Worm (Caenorhabditis elegans): ENCODE results near the gene daf-5.

DNA sequence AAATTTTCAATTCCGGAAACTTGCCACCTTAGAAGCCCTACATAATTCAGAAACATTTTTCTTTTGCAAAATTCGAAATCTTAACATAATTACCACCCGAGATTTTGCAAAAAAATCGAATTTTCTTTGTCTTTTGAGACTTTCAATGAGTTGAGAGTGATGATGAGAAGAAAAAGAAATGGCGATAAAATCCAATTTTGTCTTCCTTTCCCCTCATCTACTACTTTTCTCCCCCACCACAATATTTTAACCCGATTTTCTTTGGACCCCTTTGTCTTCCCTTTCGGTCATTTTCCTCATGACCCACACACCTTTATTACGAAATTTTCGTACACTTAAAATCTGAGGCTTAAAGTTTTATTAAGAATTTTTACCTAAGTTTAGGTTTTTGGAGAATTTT lies 46.2 kb upstream of the daf-5 start:
- TF ChIP-seq rnt-1 (tag; optimal IDR thresholded peaks at IDR 0.05) = no peak
- TF ChIP-seq C04F5.9 (tag; optimal IDR thresholded peaks at IDR 0.05) = no peak
- TF ChIP-seq efl-1 (optimal IDR thresholded peaks at IDR 0.05) = no peak
- no peak for TF ChIP-seq efl-1 (GFP tag; optimal IDR thresholded peaks at IDR 0.05 in 1 of 2)
- TF ChIP-seq jun-1 (tag; optimal IDR thresholded peaks at IDR 0.05) = no peak
- no peak for TF ChIP-seq nhr-11 (tag; optimal IDR thresholded peaks at IDR 0.05)
- TF ChIP-seq isw-1 (GFP tag; IDR thresholded peaks at IDR 0.05) = no peak
- no peak for TF ChIP-seq hlh-17 (GFP tag; optimal IDR thresholded peaks at IDR 0.05; ENCODE audit: borderline replicate concordance)
- no peak for TF ChIP-seq ztf-11 (tag; optimal IDR thresholded peaks at IDR 0.05)
